Fruit fly (Drosophila melanogaster) whole organism, pupa: Measurements from ENCODE around the gene Snx3.

Experiments used
- CG12605 ChIP-seq: fragments of 200-800 bp; sonication (Bioruptor generic); IDR thresholded peaks from 2 replicates; pipeline ENCODE4 v1.3.6; 2022; ENCODE audit warnings: missing biosample characterization, missing genetic modification characterization
- CG13204 ChIP-seq: fragments of 200-800 bp; sonication (Bioruptor generic); optimal IDR thresholded peaks from 2 replicates; lab custom pipeline; 2018; ENCODE audit warnings: missing biosample characterization, mild to moderate bottlenecking, missing genetic modification characterization, moderate library complexity
- CG14655 ChIP-seq: fragments of 200-800 bp; sonication (Bioruptor generic); optimal IDR thresholded peaks from 3 replicates; lab custom pipeline; 2017; ENCODE audit warnings: mild to moderate bottlenecking, missing biosample characterization, missing genetic modification reagents, missing genetic modification characterization
- CG32121 ChIP-seq: fragments of 200-800 bp; sonication (Bioruptor generic); IDR thresholded peaks from 2 replicates; pipeline ENCODE4 v1.3.6; 2022; ENCODE audit warnings: missing biosample characterization, missing genetic modification characterization
- CG4496 ChIP-seq: fragments of 200-800 bp; sonication (Bioruptor generic); IDR thresholded peaks from 3 replicates; pipeline ENCODE4 v1.3.6; 2022; ENCODE audit warnings: missing biosample characterization, missing genetic modification characterization
- CG8159 ChIP-seq: fragments of 200-800 bp; sonication (Bioruptor generic); optimal IDR thresholded peaks from 3 replicates; lab custom pipeline; 2018; ENCODE audit warnings: missing biosample characterization, mild to moderate bottlenecking, missing genetic modification characterization, moderate library complexity
- CG8301 ChIP-seq: fragments of 200-800 bp; sonication (Bioruptor generic); optimal IDR thresholded peaks from 2 replicates; lab custom pipeline; 2018; ENCODE audit warnings: missing biosample characterization, mild to moderate bottlenecking, missing genetic modification characterization
- D1 ChIP-seq: fragments of 200-800 bp; sonication (Bioruptor generic); optimal IDR thresholded peaks from 2 replicates; lab custom pipeline; 2018; ENCODE audit warnings: missing biosample characterization, mild to moderate bottlenecking, missing genetic modification characterization, moderate library complexity
- Ets98B ChIP-seq: fragments of 200-800 bp; sonication (Bioruptor generic); IDR thresholded peaks from 2 replicates; pipeline ENCODE4 v1.3.6; 2022; ENCODE audit warnings: missing biosample characterization, missing genetic modification characterization
- Snoo ChIP-seq: fragments of 200-800 bp; sonication (Bioruptor generic); optimal IDR thresholded peaks from 3 replicates; lab custom pipeline; 2017; ENCODE audit warnings: missing biosample characterization, mild to moderate bottlenecking, missing genetic modification characterization, inconsistent platforms

dm6 chr3R:12615553-12615952, 12.3 kb upstream of the Snx3 start:
- TF ChIP-seq D1 (no peak), CG8159 (no peak), CG12605 (GFP tag; lab: Robert Waterston, UW) (no peak), CG13204 (GFP tag; lab: Kevin White, UChicago) (no peak), Ets98B (GFP tag; lab: Robert Waterston, UW) (no peak), CG14655 (GFP tag; lab: Kevin White, UChicago) (no peak), CG8301 (tag; lab: Kevin White, UChicago) (no peak), CG32121 (GFP tag; lab: Robert Waterston, UW) (no peak), Snoo (tag; lab: Kevin White, UChicago) (no peak), CG4496 (GFP tag; lab: Robert Waterston, UW) (no peak)
